Fruit fly (Drosophila melanogaster): ENCODE data around the gene f.

The f gene

DNA sequence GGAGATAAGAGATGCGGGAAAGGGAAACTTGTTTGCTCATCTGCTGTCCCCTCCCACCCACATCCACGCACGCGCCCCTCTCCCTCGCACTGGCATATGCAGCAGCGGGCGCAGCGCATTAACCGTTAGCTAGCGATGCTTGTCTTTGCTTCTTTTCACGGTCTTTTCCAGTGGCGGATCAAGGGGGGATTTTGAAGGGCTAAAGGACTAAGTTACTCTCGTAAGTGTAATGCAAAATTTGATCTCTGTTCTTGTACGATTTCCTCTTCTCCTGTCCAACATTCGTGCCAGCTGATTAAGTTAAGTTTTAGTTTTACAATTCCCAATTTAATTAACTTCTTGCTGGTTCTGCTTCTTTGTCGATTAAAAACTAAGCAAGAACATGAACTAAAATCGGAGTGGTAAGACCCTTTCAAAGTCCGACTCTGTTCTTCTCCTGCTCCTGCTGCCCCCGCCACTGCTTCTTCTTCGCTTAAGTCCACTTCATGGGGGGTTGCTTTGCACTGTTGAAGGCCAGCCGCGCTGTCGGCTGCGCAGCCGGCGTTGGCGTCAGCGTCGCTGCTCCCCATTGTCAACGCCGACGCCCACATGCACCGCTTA is 68.0 kb downstream of the f start (continued):
- TF ChIP-seq Bgb (GFP tag; IDR thresholded peaks at IDR 0.05; ENCODE audit: partially characterized antibody) = no peak
- TF ChIP-seq CkIIα-i1 (GFP tag; IDR thresholded peaks at IDR 0.05) = no peak
- peak; percentile 58 for TF ChIP-seq ewg (GFP tag; optimal IDR thresholded peaks at IDR 0.05)
- peak; percentile 68 for TF ChIP-seq Ssrp (tag; optimal IDR thresholded peaks at IDR 0.05)
- TF ChIP-seq CG1602 (GFP tag; optimal IDR thresholded peaks at IDR 0.05) = peak; percentile 40
- no peak for TF ChIP-seq Elba2 (GFP tag; optimal IDR thresholded peaks at IDR 0.05)
- peak; percentile 41 for TF ChIP-seq CG30431 (GFP tag; optimal IDR thresholded peaks at IDR 0.05)
- no peak for TF ChIP-seq mld (GFP tag; IDR thresholded peaks at IDR 0.05; ENCODE audit: partially characterized antibody)
- peak; percentile 43; the same call in 1 of the 2 replicates for TF ChIP-seq Atf6 (GFP tag; IDR thresholded peaks at IDR 0.05)
- peak; percentile 40 for TF ChIP-seq CG33557 (GFP tag; optimal IDR thresholded peaks at IDR 0.05)
- no peak for TF ChIP-seq Dbx (GFP tag; IDR thresholded peaks at IDR 0.05)
- TF ChIP-seq so (GFP tag; IDR thresholded peaks at IDR 0.05) = peak; percentile 57; the same call in 1 of the 3 replicates
- peak; percentile 31 for TF ChIP-seq CG3407 (GFP tag; optimal IDR thresholded peaks at IDR 0.05)
- TF ChIP-seq Sox100B (GFP tag; optimal IDR thresholded peaks at IDR 0.05) = peak; percentile 62
- TF ChIP-seq CG34422 (GFP tag; IDR thresholded peaks at IDR 0.05) = 0 out of 3 replicates have a peak, but pooled peaks have one; percentile 34
- peak; percentile 3 for TF ChIP-seq Lhr (GFP tag; optimal IDR thresholded peaks at IDR 0.05)
- TF ChIP-seq PHDP (tag; optimal IDR thresholded peaks at IDR 0.05) = peak; percentile 12
- TF ChIP-seq CG1024 (GFP tag; IDR thresholded peaks at IDR 0.05) = no peak
- TF ChIP-seq CG15479 (GFP tag; optimal IDR thresholded peaks at IDR 0.05) = no peak
- no peak for TF ChIP-seq CG14014 (GFP tag; IDR thresholded peaks at IDR 0.05)
- TF ChIP-seq Awh (GFP tag; IDR thresholded peaks at IDR 0.05) = 0 out of 2 replicates have a peak, but pooled peaks have one; percentile 33
- peak; percentile 17; the same call in 2 of the 3 replicates for TF ChIP-seq zfh1 (GFP tag; IDR thresholded peaks at IDR 0.05)
- TF ChIP-seq NC2α (GFP tag; optimal IDR thresholded peaks at IDR 0.05) = no peak
- no peak for TF ChIP-seq CG2116 (GFP tag; optimal IDR thresholded peaks at IDR 0.05)
- TF ChIP-seq zen (tag; optimal IDR thresholded peaks at IDR 0.05) = peak; percentile 33
- no peak for TF ChIP-seq CG31388 (GFP tag; optimal IDR thresholded peaks at IDR 0.05)
- TF ChIP-seq Ets97D (GFP tag; optimal IDR thresholded peaks at IDR 0.05) = no peak
- no peak for TF ChIP-seq sima (GFP tag; optimal IDR thresholded peaks at IDR 0.05)
- TF ChIP-seq CG8944 (GFP tag; optimal IDR thresholded peaks at IDR 0.05) = peak; percentile 22
- peak; percentile 27 for TF ChIP-seq kay (GFP tag; optimal IDR thresholded peaks at IDR 0.05)
- peak; percentile 68 for TF ChIP-seq Drgx (GFP tag; IDR thresholded peaks at IDR 0.05)
- peak; percentile 37 for TF ChIP-seq Chrac-16 (GFP tag; optimal IDR thresholded peaks at IDR 0.05)
- peak in 1 of 3 experiments; percentile 76 for TF ChIP-seq lola (GFP tag; optimal IDR thresholded peaks at IDR 0.05)
- no peak for TF ChIP-seq CG15269 (tag; optimal IDR thresholded peaks at IDR 0.05)
- peak; percentile 28 for TF ChIP-seq CG11398 (GFP tag; optimal IDR thresholded peaks at IDR 0.05)
- peak; percentile 8 for TF ChIP-seq dm (GFP tag; optimal IDR thresholded peaks at IDR 0.05)
- no peak for TF ChIP-seq Dp (GFP tag; optimal IDR thresholded peaks at IDR 0.05)
- TF ChIP-seq HLH4C (GFP tag; IDR thresholded peaks at IDR 0.05; ENCODE audit: partially characterized antibody) = no peak
- peak; percentile 72 for TF ChIP-seq pros (GFP tag; optimal IDR thresholded peaks at IDR 0.05)
- no peak for TF ChIP-seq CG12744 (GFP tag; optimal IDR thresholded peaks at IDR 0.05)
- TF ChIP-seq CG17385 (GFP tag; optimal IDR thresholded peaks at IDR 0.05) = peak; percentile 71
- TF ChIP-seq phol (tag; optimal IDR thresholded peaks at IDR 0.05) = peak; percentile 81
- TF ChIP-seq gsb-n (tag; optimal IDR thresholded peaks at IDR 0.05) = peak; percentile 37
- TF ChIP-seq hb (GFP tag; IDR thresholded peaks at IDR 0.05; ENCODE audit: partially characterized antibody) = no peak
- TF ChIP-seq eve (GFP tag; optimal IDR thresholded peaks at IDR 0.05) = peak in 1 of 2 experiments; percentile 84
- TF ChIP-seq CG9797 (GFP tag; optimal IDR thresholded peaks at IDR 0.05) = no peak
- TF ChIP-seq CG7372 (GFP tag; IDR thresholded peaks at IDR 0.05) = no peak
- no peak for TF ChIP-seq Nf-YA (GFP tag; IDR thresholded peaks at IDR 0.05)
- TF ChIP-seq CrebB (tag; optimal IDR thresholded peaks at IDR 0.05) = no peak
- no peak for TF ChIP-seq CG18011 (GFP tag; optimal IDR thresholded peaks at IDR 0.05)

Measured in whole organism, embryonic.